Fruit fly (Drosophila melanogaster) whole organism, embryonic: Measurements from ENCODE around the gene AANATL3.

Experiments
- Aef1 ChIP-seq: fragments of 200-800 bp; sonication (Bioruptor generic); IDR thresholded peaks from 3 replicates; pipeline ENCODE4 v1.3.6; 2022; ENCODE audit warnings: missing biosample characterization, missing genetic modification characterization
- Antp ChIP-seq: fragments of 200-800 bp; sonication (Bioruptor generic); optimal IDR thresholded peaks from 3 replicates; lab custom pipeline; 2016; ENCODE audit warnings: missing biosample characterization, missing genetic modification characterization
- B-H2 ChIP-seq: fragments of 200-800 bp; sonication (Bioruptor generic); optimal IDR thresholded peaks from 2 replicates; lab custom pipeline; 2018; ENCODE audit warnings: missing biosample characterization, mild to moderate bottlenecking, missing genetic modification characterization
- BEAF-32 ChIP-seq: fragments of 200-800 bp; sonication (Bioruptor generic); optimal IDR thresholded peaks from 3 replicates; lab custom pipeline; 2017; ENCODE audit warnings: missing biosample characterization, missing genetic modification characterization, mild to moderate bottlenecking, moderate library complexity, missing genetic modification reagents
- CG11456 ChIP-seq: fragments of 200-800 bp; sonication (Bioruptor generic); IDR thresholded peaks from 3 replicates; pipeline ENCODE4 v1.3.6; 2022; ENCODE audit warnings: missing biosample characterization, missing genetic modification characterization
- CG16779 ChIP-seq: fragments of 200-800 bp; sonication (Bioruptor generic); IDR thresholded peaks from 2 replicates; pipeline ENCODE4 v1.3.6; 2022; ENCODE audit warnings: missing biosample characterization, missing genetic modification characterization
- CG16813 ChIP-seq: fragments of 200-800 bp; sonication (Bioruptor generic); IDR thresholded peaks from 3 replicates; pipeline ENCODE4 v1.3.6; 2022; ENCODE audit warnings: missing biosample characterization, missing genetic modification characterization; ENCODE audit not compliant: partially characterized antibody
- CG17568 ChIP-seq: fragments of 200-800 bp; sonication (Bioruptor generic); optimal IDR thresholded peaks from 2 replicates; lab custom pipeline; 2018; ENCODE audit warnings: missing biosample characterization, mild to moderate bottlenecking, missing genetic modification characterization, moderate library complexity
- CG18476 ChIP-seq: fragments of 200-800 bp; sonication (Bioruptor generic); optimal IDR thresholded peaks from 2 replicates; lab custom pipeline; 2016; ENCODE audit warnings: missing biosample characterization, mild to moderate bottlenecking, missing genetic modification characterization
- CG2199 ChIP-seq: fragments of 200-800 bp; sonication (Bioruptor generic); IDR thresholded peaks from 3 replicates; pipeline ENCODE4 v1.3.6; 2022; ENCODE audit warnings: missing biosample characterization, missing genetic modification characterization
- CG31388 ChIP-seq: fragments of 200-800 bp; sonication (Bioruptor generic); optimal IDR thresholded peaks from 2 replicates; lab custom pipeline; 2016; ENCODE audit warnings: missing biosample characterization, missing genetic modification characterization
- CG3163 ChIP-seq: fragments of 200-800 bp; sonication (Bioruptor generic); optimal IDR thresholded peaks from 3 replicates; lab custom pipeline; 2016; ENCODE audit warnings: missing biosample characterization, missing genetic modification characterization
- CG3726 ChIP-seq: fragments of 200-800 bp; sonication (Bioruptor generic); IDR thresholded peaks from 3 replicates; pipeline ENCODE4, ENCODE4 v1.3.6; 2022; ENCODE audit warnings: missing biosample characterization, missing genetic modification characterization
- CG4424 ChIP-seq: fragments of 200-800 bp; sonication (Bioruptor generic); optimal IDR thresholded peaks from 3 replicates; lab custom pipeline; 2016; ENCODE audit warnings: missing biosample characterization, missing genetic modification characterization
- CG6272 ChIP-seq: fragments of 200-800 bp; sonication (Bioruptor generic); IDR thresholded peaks from 2 replicates; pipeline ENCODE4 v1.3.6; 2022; ENCODE audit warnings: missing biosample characterization, missing genetic modification characterization
- CG7745 ChIP-seq: fragments of 200-800 bp; sonication (Bioruptor generic); optimal IDR thresholded peaks from 2 replicates; lab custom pipeline; 2018; ENCODE audit warnings: missing biosample characterization, mild to moderate bottlenecking, missing genetic modification characterization, moderate library complexity
- CG9817 ChIP-seq: fragments of 200-800 bp; sonication (Bioruptor generic); optimal IDR thresholded peaks from 2 replicates; lab custom pipeline; 2018; ENCODE audit warnings: missing biosample characterization, mild to moderate bottlenecking, missing genetic modification characterization, moderate library complexity
- CoRest ChIP-seq: fragments of 200-800 bp; sonication (Bioruptor generic); optimal IDR thresholded peaks from 3 replicates; lab custom pipeline; 2018; ENCODE audit warnings: missing biosample characterization, mild to moderate bottlenecking, missing genetic modification characterization, moderate library complexity
- D ChIP-seq, 2 experiments: fragments of 200-800 bp in 1 of 2; fragments of >200 bp in 1 of 2; sonication (Bioruptor generic) in 1 of 2; optimal IDR thresholded peaks; 2 replicates in 1 of 2; 3 replicates in 1 of 2; lab custom pipeline; 2017; ENCODE audit warnings: mild to moderate bottlenecking in 1 of 2, missing biosample characterization in 1 of 2, missing genetic modification characterization in 1 of 2, missing genetic modification reagents in 1 of 2
- E2f1 ChIP-seq: fragments of 200-800 bp; sonication (Bioruptor generic); IDR thresholded peaks from 2 replicates; pipeline ENCODE4 v1.3.6; 2022; ENCODE audit warnings: missing biosample characterization, missing genetic modification characterization
- Elba2 ChIP-seq: fragments of 200-800 bp; sonication (Bioruptor generic); optimal IDR thresholded peaks from 3 replicates; lab custom pipeline; 2016; ENCODE audit warnings: missing biosample characterization, missing genetic modification characterization
- Fer3 ChIP-seq: fragments of 200-800 bp; sonication (Bioruptor generic); optimal IDR thresholded peaks from 2 replicates; lab custom pipeline; 2018; ENCODE audit warnings: missing biosample characterization, mild to moderate bottlenecking, missing genetic modification characterization, moderate library complexity
- GATAe ChIP-seq: fragments of 200-800 bp; sonication (Bioruptor generic); conservative IDR thresholded peaks from 2 replicates; pipeline ENCODE4 v1.3.6; 2022; ENCODE audit warnings: missing biosample characterization, missing genetic modification characterization
- Jarid2 ChIP-seq: fragments of 200-800 bp; sonication (Bioruptor generic); optimal IDR thresholded peaks from 3 replicates; lab custom pipeline; 2017; ENCODE audit warnings: mild to moderate bottlenecking, missing biosample characterization, missing genetic modification reagents, missing genetic modification characterization
- Lpt ChIP-seq: fragments of >200 bp; optimal IDR thresholded peaks from 2 replicates; lab custom pipeline; 2018; ENCODE audit warnings: missing biosample characterization, missing genetic modification characterization
- Med ChIP-seq: fragments of 200-800 bp; sonication (Bioruptor generic); peaks from one replicate; lab custom pipeline; 2016; ENCODE audit warnings: missing biosample characterization, missing genetic modification characterization, mild to moderate bottlenecking, inconsistent platforms, moderate library complexity
- Nf-YB ChIP-seq: fragments of 200-800 bp; sonication (Bioruptor generic); optimal IDR thresholded peaks from 3 replicates; lab custom pipeline; 2019; ENCODE audit warnings: missing biosample characterization, mild to moderate bottlenecking, missing genetic modification characterization, moderate library complexity
- TFAM ChIP-seq: fragments of 200-800 bp; sonication (Bioruptor generic); optimal IDR thresholded peaks from 2 replicates; lab custom pipeline; 2017; ENCODE audit warnings: missing biosample characterization, missing genetic modification characterization, inconsistent platforms
- ato ChIP-seq: fragments of 200-800 bp; sonication (Bioruptor generic); IDR thresholded peaks from 2 replicates; pipeline ENCODE4 v1.3.6; 2022; ENCODE audit warnings: missing biosample characterization, missing genetic modification characterization; ENCODE audit not compliant: partially characterized antibody
- bigmax ChIP-seq: fragments of 200-800 bp; sonication (Bioruptor generic); optimal IDR thresholded peaks from 2 replicates; lab custom pipeline; 2018; ENCODE audit warnings: missing biosample characterization, mild to moderate bottlenecking, missing genetic modification characterization
- crp ChIP-seq, 2 experiments: fragments of 200-800 bp; sonication (Bioruptor generic); optimal IDR thresholded peaks; 2 replicates in 1 of 2; 3 replicates in 1 of 2; lab custom pipeline; 2017; ENCODE audit warnings: missing biosample characterization in 2 of 2, missing genetic modification characterization in 2 of 2, mild to moderate bottlenecking in 1 of 2, moderate library complexity in 1 of 2
- dmrt99B ChIP-seq: fragments of 200-800 bp; sonication (Bioruptor generic); optimal IDR thresholded peaks from 2 replicates; lab custom pipeline; 2018; ENCODE audit warnings: missing biosample characterization, mild to moderate bottlenecking, missing genetic modification characterization, moderate library complexity
- fu2 ChIP-seq: fragments of 200-800 bp; sonication (Bioruptor generic); optimal IDR thresholded peaks from 2 replicates; lab custom pipeline; 2016; ENCODE audit warnings: missing biosample characterization, missing genetic modification characterization
- gcm2 ChIP-seq: fragments of 200-800 bp; sonication (Bioruptor generic); optimal IDR thresholded peaks from 2 replicates; lab custom pipeline; 2016; ENCODE audit warnings: missing biosample characterization, missing genetic modification characterization
- gfzf ChIP-seq: fragments of 200-800 bp; sonication (Bioruptor generic); optimal IDR thresholded peaks from 2 replicates; lab custom pipeline; 2016; ENCODE audit warnings: missing biosample characterization, mild to moderate bottlenecking, missing genetic modification characterization, moderate library complexity
- inv ChIP-seq: fragments of 200-800 bp; sonication (Bioruptor generic); IDR thresholded peaks from 2 replicates; pipeline ENCODE4 v1.3.6; 2022; ENCODE audit warnings: missing biosample characterization, missing genetic modification characterization; ENCODE audit not compliant: partially characterized antibody
- kah ChIP-seq: fragments of 200-800 bp; sonication (Bioruptor generic); optimal IDR thresholded peaks from 2 replicates; lab custom pipeline; 2018; ENCODE audit warnings: missing biosample characterization, mild to moderate bottlenecking, missing genetic modification characterization
- ken ChIP-seq: fragments of 200-800 bp; sonication (Bioruptor generic); IDR thresholded peaks from 3 replicates; pipeline ENCODE4 v1.3.6; 2022; ENCODE audit warnings: missing biosample characterization, missing genetic modification characterization
- luna ChIP-seq: fragments of 200-800 bp; sonication (Bioruptor generic); optimal IDR thresholded peaks from 2 replicates; lab custom pipeline; 2016; ENCODE audit warnings: missing biosample characterization, missing genetic modification characterization
- otp ChIP-seq: fragments of 200-800 bp; sonication (Bioruptor generic); IDR thresholded peaks from 3 replicates; pipeline ENCODE4, ENCODE4 v1.3.6; 2022; ENCODE audit warnings: missing biosample characterization, missing genetic modification characterization
- pho ChIP-seq: fragments of 200-800 bp; sonication (Bioruptor generic); optimal IDR thresholded peaks from 2 replicates; lab custom pipeline; 2016; ENCODE audit warnings: missing biosample characterization, missing genetic modification characterization
- pita ChIP-seq: fragments of 200-800 bp; sonication (Bioruptor generic); optimal IDR thresholded peaks from 2 replicates; lab custom pipeline; 2017; ENCODE audit warnings: missing biosample characterization, mild to moderate bottlenecking, missing genetic modification characterization
- ranshi ChIP-seq: fragments of 200-800 bp; sonication (Bioruptor generic); IDR thresholded peaks from 2 replicates; pipeline ENCODE4 v1.3.6; 2022; ENCODE audit warnings: missing biosample characterization, missing genetic modification characterization
- sob ChIP-seq: fragments of 200-800 bp; sonication (Bioruptor generic); IDR thresholded peaks from 2 replicates; pipeline ENCODE4 v1.3.6; 2022; ENCODE audit warnings: missing biosample characterization, missing genetic modification characterization
- tll ChIP-seq, 2 experiments: fragments of 200-800 bp in 1 of 2; fragments of >200 bp in 1 of 2; sonication (Bioruptor generic) in 1 of 2; optimal IDR thresholded peaks; 2 replicates each; lab custom pipeline; 2017 to 2019; ENCODE audit warnings: missing biosample characterization in 2 of 2, missing genetic modification characterization in 2 of 2, mild to moderate bottlenecking in 1 of 2, moderate library complexity in 1 of 2
- tup ChIP-seq: fragments of 200-800 bp; sonication (Bioruptor generic); optimal IDR thresholded peaks from 2 replicates; lab custom pipeline; 2016; ENCODE audit warnings: missing biosample characterization, mild to moderate bottlenecking, missing genetic modification characterization, moderate library complexity
- vfl ChIP-seq: fragments of 200-800 bp; sonication (Bioruptor generic); optimal IDR thresholded peaks from 2 replicates; lab custom pipeline; 2016; ENCODE audit warnings: missing biosample characterization, missing genetic modification characterization
- yki ChIP-seq: fragments of >200 bp; optimal IDR thresholded peaks from 3 replicates; lab custom pipeline; 2018
- zen2 ChIP-seq: fragments of 200-800 bp; sonication (Bioruptor generic); IDR thresholded peaks from 3 replicates; pipeline ENCODE4 v1.3.6; 2022; ENCODE audit warnings: missing biosample characterization, missing genetic modification characterization; ENCODE audit not compliant: partially characterized antibody

Gene AANATL3

DNA sequence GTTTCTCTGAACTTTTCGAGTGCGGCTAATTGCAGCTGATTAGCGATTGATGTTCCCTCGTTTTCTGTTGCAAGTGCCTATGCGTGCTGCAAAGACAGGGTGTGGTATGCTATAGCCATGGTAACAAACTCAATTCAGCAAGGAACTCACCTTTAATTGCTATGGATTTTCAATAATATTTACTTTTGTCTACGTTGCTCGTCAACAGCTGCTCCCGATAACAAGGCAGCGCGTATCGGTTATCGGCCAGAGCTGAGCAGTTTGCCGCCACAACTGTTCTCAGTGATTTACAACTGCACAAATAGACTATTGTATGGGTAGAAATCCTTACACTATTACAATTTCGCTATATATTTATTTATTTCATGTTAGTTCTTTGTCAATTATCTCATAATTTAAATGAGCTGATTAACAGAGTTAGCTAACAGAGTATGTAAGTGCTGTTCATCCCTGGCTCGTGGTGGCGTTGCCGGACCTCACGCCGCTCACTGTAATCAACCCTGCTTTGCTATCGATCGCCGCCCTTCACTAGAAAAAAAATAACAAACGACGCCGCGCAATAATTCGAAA is 49.7 kb upstream of the AANATL3 start, which contains the start of the genes pr and neb (continued):
- TF ChIP-seq Fer3 (tag; lab: Kevin White, UChicago) (no peak), ranshi (GFP tag; lab: Robert Waterston, UW) (peak; percentile 75), luna (GFP tag; lab: Kevin White, UChicago) (no peak), CG6272 (GFP tag; lab: Robert Waterston, UW) (no peak), GATAe (no peak), CG9817 (tag; lab: Kevin White, UChicago) (peak; percentile 64), CG4424 (GFP tag; lab: Kevin White, UChicago) (no peak), bigmax (GFP tag; lab: Kevin White, UChicago) (no peak), dmrt99B (tag; lab: Kevin White, UChicago) (peak; percentile 18), CG31388 (GFP tag; lab: Kevin White, UChicago) (peak; percentile 33), Lpt (no peak), TFAM (GFP tag; lab: Kevin White, UChicago) (no peak), pho (peak; percentile 23), crp (GFP tag; optimal IDR thresholded peaks at IDR 0.05; lab: Kevin White, UChicago) (peak; percentile 52 to 86), vfl (GFP tag; lab: Kevin White, UChicago) (no peak), kah (GFP tag; lab: Kevin White, UChicago) (no peak), CG3726 (no peak), Nf-YB (GFP tag; lab: Kevin White, UChicago) (peak; percentile 41), CoRest (peak; percentile 75), CG11456 (GFP tag; lab: Robert Waterston, UW) (0 out of 3 replicates have a peak, but pooled peaks have one; percentile 58), sob (GFP tag; lab: Robert Waterston, UW) (peak; percentile 77), CG2199 (GFP tag; lab: Robert Waterston, UW) (no peak), yki (lab: Kevin White, UChicago) (no peak), CG17568 (no peak), CG3163 (no peak), CG16813 (peak; percentile 38; the same call in 1 of the 3 replicates), Jarid2 (GFP tag; lab: Kevin White, UChicago) (no peak), fu2 (GFP tag; lab: Kevin White, UChicago) (no peak), otp (GFP tag; lab: Robert Waterston, UW) (peak; percentile 17; the same call in 1 of the 3 replicates), Elba2 (GFP tag; lab: Kevin White, UChicago) (no peak), D (optimal IDR thresholded peaks at IDR 0.05; lab: Kevin White, UChicago) (no peak), D (GFP tag; optimal IDR thresholded peaks at IDR 0.05; lab: Kevin White, UChicago) (no peak), CG7745 (no peak), B-H2 (GFP tag; lab: Kevin White, UChicago) (peak; percentile 51), BEAF-32 (peak; percentile 51), pita (GFP tag; lab: Kevin White, UChicago) (no peak), inv (GFP tag; lab: Robert Waterston, UW) (peak; percentile 35; the same call in 1 of the 2 replicates), Med (GFP tag; lab: Kevin White, UChicago) (peak; percentile 89), ken (GFP tag; lab: Robert Waterston, UW) (peak; percentile 64; the same call in 2 of the 3 replicates), CG18476 (GFP tag; lab: Kevin White, UChicago) (peak; percentile 55), gcm2 (GFP tag; lab: Kevin White, UChicago) (no peak), Aef1 (GFP tag; lab: Robert Waterston, UW) (peak; percentile 73), CG16779 (GFP tag; lab: Robert Waterston, UW) (no peak), gfzf (GFP tag; lab: Kevin White, UChicago) (peak; percentile 13), zen2 (GFP tag; lab: Robert Waterston, UW) (0 out of 3 replicates have a peak, but pooled peaks have one; percentile 38), Antp (GFP tag; lab: Kevin White, UChicago) (peak; percentile 39), ato (peak; percentile 13; the same call in 1 of the 2 replicates), tll (GFP tag; optimal IDR thresholded peaks at IDR 0.05; lab: Kevin White, UChicago) (peak in 1 of 2 experiments; percentile 34), E2f1 (GFP tag; lab: Robert Waterston, UW) (no peak), tup (GFP tag; lab: Kevin White, UChicago) (peak; percentile 54)
